Fruit fly (Drosophila melanogaster): ENCODE results near the gene CG44362.

The CG44362 gene

dm6 chr3L:11431251-11431925 lies 34.0 kb downstream of the CG44362 start (continued):
- peak; percentile 90 for TF ChIP-seq CG10669 (GFP tag; optimal IDR thresholded peaks at IDR 0.05)
- peak; percentile 84 for TF ChIP-seq CG6276 (GFP tag; optimal IDR thresholded peaks at IDR 0.05)
- TF ChIP-seq Gug (GFP tag; IDR thresholded peaks at IDR 0.05), result peak; percentile 91
- peak; percentile 76 to 91 for TF ChIP-seq ss (GFP tag; optimal IDR thresholded peaks at IDR 0.05)
- TF ChIP-seq CG3919 (GFP tag; optimal IDR thresholded peaks at IDR 0.05), result peak; percentile 96
- peak; percentile 80 for TF ChIP-seq vri (GFP tag; optimal IDR thresholded peaks at IDR 0.05)
- peak; percentile 94 for TF ChIP-seq fd59A (GFP tag; optimal IDR thresholded peaks at IDR 0.05)
- peak; percentile 97 for TF ChIP-seq CG8632 (GFP tag; optimal IDR thresholded peaks at IDR 0.05)
- TF ChIP-seq cyc (GFP tag; optimal IDR thresholded peaks at IDR 0.05), result peak; percentile 90
- TF ChIP-seq eg (GFP tag; IDR thresholded peaks at IDR 0.05), result peak; percentile 97
- TF ChIP-seq pdm3 (GFP tag; optimal IDR thresholded peaks at IDR 0.05), result peak; percentile 97
- TF ChIP-seq topi (GFP tag; optimal IDR thresholded peaks at IDR 0.05), result peak; percentile 84
- TF ChIP-seq Sox102F (GFP tag; optimal IDR thresholded peaks at IDR 0.05), result peak; percentile 91
- peak; percentile 92 for TF ChIP-seq Ets96B (tag; optimal IDR thresholded peaks at IDR 0.05)

- TF ChIP-seq CG32006 (GFP tag; optimal IDR thresholded peaks at IDR 0.05) (no peak), CG7368 (GFP tag; optimal IDR thresholded peaks at IDR 0.05) (no peak), ss (GFP tag; optimal IDR thresholded peaks at IDR 0.05) (peak in 1 of 2 experiments; percentile 49), CG1621 (tag; optimal IDR thresholded peaks at IDR 0.05) (no peak), CG6163 (GFP tag; IDR thresholded peaks at IDR 0.05) (peak; percentile 43; the same call in 1 of the 3 replicates), Eip78C (GFP tag) (no peak), Sox14 (GFP tag; optimal IDR thresholded peaks at IDR 0.05) (no peak)
Measured at dm6 chr3L:11431926-11432323, 34.6 kb downstream of the CG44362 start.

- no peak for TF ChIP-seq CG10631 (GFP tag; optimal IDR thresholded peaks at IDR 0.05)
- no peak for TF ChIP-seq CG15336 (GFP tag; IDR thresholded peaks at IDR 0.05)
- no peak for TF ChIP-seq Hr38 (GFP tag; optimal IDR thresholded peaks at IDR 0.05)
Measured at dm6 chr3L:11432472-11432871, 35.1 kb downstream of the CG44362 start.

dm6 chr3L:11433151-11433550 lies 35.8 kb downstream of the CG44362 start:
- TF ChIP-seq Met (GFP tag; optimal IDR thresholded peaks at IDR 0.05) (peak; percentile 3), lz (GFP tag; optimal IDR thresholded peaks at IDR 0.05) (peak; percentile 36), CG11294 (GFP tag; IDR thresholded peaks at IDR 0.05) (no peak; the same call in 1 of the 2 replicates), CG3919 (GFP tag; optimal IDR thresholded peaks at IDR 0.05) (peak; percentile 49), svp (GFP tag) (peak; percentile 75), topi (GFP tag; optimal IDR thresholded peaks at IDR 0.05) (peak; percentile 45), dsx (GFP tag; optimal IDR thresholded peaks at IDR 0.05; ENCODE audit: poor library complexity, severe bottlenecking) (peak; percentile 11), Eip78C (GFP tag) (peak; percentile 83), Hr38 (GFP tag; optimal IDR thresholded peaks at IDR 0.05) (no peak), dac (GFP tag; optimal IDR thresholded peaks at IDR 0.05) (no peak), vri (GFP tag; optimal IDR thresholded peaks at IDR 0.05) (no peak), Blimp-1 (GFP tag; optimal IDR thresholded peaks at IDR 0.05) (no peak), Sox15 (GFP tag; optimal IDR thresholded peaks at IDR 0.05) (no peak), fd85E (GFP tag; optimal IDR thresholded peaks at IDR 0.05) (no peak), CG32006 (GFP tag; optimal IDR thresholded peaks at IDR 0.05) (no peak), cyc (GFP tag; optimal IDR thresholded peaks at IDR 0.05) (peak; percentile 42), Ets21C (GFP tag; optimal IDR thresholded peaks at IDR 0.05) (no peak), CG6163 (GFP tag; IDR thresholded peaks at IDR 0.05) (peak; percentile 61; the same call in 1 of the 3 replicates), CG8319 (GFP tag; optimal IDR thresholded peaks at IDR 0.05) (peak; percentile 16), CG6854 (GFP tag; optimal IDR thresholded peaks at IDR 0.05) (no peak), Sox14 (GFP tag; optimal IDR thresholded peaks at IDR 0.05) (no peak), CG31627 (GFP tag; optimal IDR thresholded peaks at IDR 0.05) (no peak), fd59A (GFP tag; optimal IDR thresholded peaks at IDR 0.05) (no peak), salr (GFP tag; optimal IDR thresholded peaks at IDR 0.05) (no peak), Hr39 (GFP tag; optimal IDR thresholded peaks at IDR 0.05) (peak; percentile 14), CG8632 (GFP tag; optimal IDR thresholded peaks at IDR 0.05) (no peak), Lpt (GFP tag; optimal IDR thresholded peaks at IDR 0.05) (no peak), Sox102F (GFP tag; optimal IDR thresholded peaks at IDR 0.05) (no peak), fkh (GFP tag; optimal IDR thresholded peaks at IDR 0.05) (no peak), net (GFP tag; optimal IDR thresholded peaks at IDR 0.05) (no peak), CG10669 (GFP tag; optimal IDR thresholded peaks at IDR 0.05) (peak; percentile 45), CG7368 (GFP tag; optimal IDR thresholded peaks at IDR 0.05) (peak; percentile 19), CG10631 (GFP tag; optimal IDR thresholded peaks at IDR 0.05) (peak; percentile 25), achi (GFP tag; optimal IDR thresholded peaks at IDR 0.05) (no peak), CG9139 (GFP tag; optimal IDR thresholded peaks at IDR 0.05) (no peak)
